Worm (Caenorhabditis elegans) whole organism, L1 larva: ENCODE data around the gene zer-1.

Experiments
- C04F5.9 ChIP-seq: sonication (generic microtip); optimal IDR thresholded peaks from 2 replicates; lab custom pipeline; 2016; ENCODE audit warnings: missing genetic modification characterization, missing compliant biosample characterization
- C34B4.2 ChIP-seq: sonication (generic microtip); optimal IDR thresholded peaks from 2 replicates; lab custom pipeline; 2017; ENCODE audit warnings: mild to moderate bottlenecking, missing genetic modification characterization, missing compliant biosample characterization
- F16B12.6 ChIP-seq: fragments of 150-350 bp; optimal IDR thresholded peaks from 2 replicates; lab custom pipeline; 2014; ENCODE audit warnings: missing biosample characterization, missing genetic modification characterization
- Y116A8C.19 ChIP-seq: sonication (generic microtip); optimal IDR thresholded peaks from 2 replicates; lab custom pipeline; 2016; ENCODE audit warnings: missing compliant biosample characterization, missing genetic modification characterization, borderline replicate concordance
- aha-1 ChIP-seq: fragments of 150-350 bp; optimal IDR thresholded peaks from 2 replicates; lab custom pipeline; 2014; ENCODE audit warnings: missing biosample characterization, missing genetic modification characterization
- alr-1 ChIP-seq: fragments of 200-800 bp; sonication (Bioruptor generic); optimal IDR thresholded peaks from 2 replicates; lab custom pipeline; 2018; ENCODE audit warnings: borderline replicate concordance, mild to moderate bottlenecking, missing genetic modification characterization, missing compliant biosample characterization
- blmp-1 ChIP-seq: fragments of 150-350 bp; optimal IDR thresholded peaks from 2 replicates; lab custom pipeline; 2014; ENCODE audit warnings: missing biosample characterization, missing genetic modification characterization
- ceh-63 ChIP-seq: fragments of 200-800 bp; sonication (Bioruptor generic); optimal IDR thresholded peaks from 2 replicates; lab custom pipeline; 2018; ENCODE audit warnings: mild to moderate bottlenecking, missing genetic modification characterization, missing compliant biosample characterization
- ceh-82 ChIP-seq, 3 experiments: fragments of 150-350 bp in 1 of 3; sonication (generic microtip) in 2 of 3; optimal IDR thresholded peaks; 2 replicates each; lab custom pipeline; 2014 to 2017; ENCODE audit warnings: missing biosample characterization in 3 of 3, missing genetic modification characterization in 3 of 3
- ceh-88 ChIP-seq: fragments of 200-800 bp; sonication (Bioruptor generic); IDR thresholded peaks from 2 replicates; pipeline ENCODE4 v1.3.6; 2022; ENCODE audit warnings: missing genetic modification characterization, missing compliant biosample characterization
- dpl-1 ChIP-seq, 3 experiments: fragments of 150-350 bp in 2 of 3; sonication (generic microtip) in 1 of 3; optimal IDR thresholded peaks; 2 replicates each; lab custom pipeline; 2014 to 2017; ENCODE audit warnings: missing biosample characterization in 3 of 3, missing genetic modification characterization in 3 of 3, missing genetic modification reagents in 3 of 3
- efl-3 ChIP-seq: fragments of 200-800 bp; sonication (Bioruptor generic); optimal IDR thresholded peaks from 2 replicates; lab custom pipeline; 2018; ENCODE audit warnings: mild to moderate bottlenecking, missing genetic modification characterization, missing compliant biosample characterization
- egl-13 ChIP-seq: sonication (generic microtip); optimal IDR thresholded peaks from 2 replicates; lab custom pipeline; 2016; ENCODE audit warnings: missing genotype, missing genetic modification reagents, missing genetic modification characterization, missing compliant biosample characterization
- egl-27 ChIP-seq, 2 experiments: fragments of 150-350 bp in 1 of 2; sonication (generic microtip); optimal IDR thresholded peaks; 3 replicates each; lab custom pipeline; 2017 to 2018; ENCODE audit warnings: missing biosample characterization in 2 of 2, missing genetic modification characterization in 2 of 2, missing genetic modification reagents in 2 of 2
- elt-2 ChIP-seq: sonication (generic microtip); optimal IDR thresholded peaks from 2 replicates; lab custom pipeline; 2016; ENCODE audit warnings: missing genetic modification characterization, mild to moderate bottlenecking, inconsistent platforms, missing compliant biosample characterization, missing genetic modification reagents
- elt-3 ChIP-seq, 6 experiments: fragments of 150-350 bp in 1 of 6; sonication (generic microtip); optimal IDR thresholded peaks; 2 replicates each; lab custom pipeline; 2017 to 2018; ENCODE audit warnings: missing biosample characterization in 6 of 6, missing genetic modification characterization in 6 of 6, inconsistent platforms in 1 of 6
- ets-5 ChIP-seq: fragments of 200-800 bp; sonication (Bioruptor generic); IDR thresholded peaks from 2 replicates; pipeline ENCODE4 v1.3.6; 2022; ENCODE audit warnings: missing genetic modification characterization, missing compliant biosample characterization
- fkh-10 ChIP-seq: sonication (generic microtip); optimal IDR thresholded peaks from 2 replicates; lab custom pipeline; 2017; ENCODE audit warnings: missing biosample characterization, missing genetic modification reagents, missing genetic modification characterization
- grh-1 ChIP-seq: fragments of 200-800 bp; sonication (Bioruptor generic); IDR thresholded peaks from 2 replicates; pipeline ENCODE4 v1.3.6; 2022; ENCODE audit warnings: missing genetic modification reagents, missing genetic modification characterization, missing compliant biosample characterization
- hpl-2 ChIP-seq: fragments of 150-350 bp; optimal IDR thresholded peaks from 2 replicates; lab custom pipeline; 2014; ENCODE audit warnings: missing biosample characterization, missing genetic modification reagents, missing genetic modification characterization
- isw-1 ChIP-seq: fragments of 200-800 bp; sonication (Bioruptor generic); IDR thresholded peaks from 2 replicates; pipeline ENCODE4 v1.3.6; 2022; ENCODE audit warnings: missing genetic modification characterization, missing compliant biosample characterization
- jun-1 ChIP-seq: fragments of 150-350 bp; optimal IDR thresholded peaks from 2 replicates; lab custom pipeline; 2014; ENCODE audit warnings: missing biosample characterization, missing genetic modification reagents, missing genetic modification characterization
- lin-14 ChIP-seq: fragments of 200-800 bp; sonication (Bioruptor generic); optimal IDR thresholded peaks from 2 replicates; lab custom pipeline; 2018; ENCODE audit warnings: mild to moderate bottlenecking, missing genetic modification characterization, moderate library complexity, missing compliant biosample characterization
- lin-35 ChIP-seq, 2 experiments: fragments of 150-350 bp; optimal IDR thresholded peaks; 2 replicates each; lab custom pipeline; 2014; ENCODE audit warnings: missing biosample characterization in 2 of 2, missing genetic modification characterization in 2 of 2, missing genetic modification reagents in 2 of 2
- lir-3 ChIP-seq: sonication (generic microtip); optimal IDR thresholded peaks from 2 replicates; lab custom pipeline; 2016; ENCODE audit warnings: mild to moderate bottlenecking, missing genetic modification characterization, moderate library complexity, missing compliant biosample characterization; ENCODE audit not compliant: poor library complexity
- lsy-2 ChIP-seq, 2 experiments: fragments of 150-350 bp; optimal IDR thresholded peaks; 2 replicates each; lab custom pipeline; 2014; ENCODE audit warnings: missing biosample characterization in 2 of 2, missing genetic modification characterization in 2 of 2
- mab-9 ChIP-seq: fragments of 200-800 bp; sonication (Bioruptor generic); IDR thresholded peaks from 2 replicates; pipeline ENCODE4 v1.3.6; 2022; ENCODE audit warnings: missing genetic modification reagents, missing genetic modification characterization, missing compliant biosample characterization
- mef-2 ChIP-seq: fragments of 150-350 bp; optimal IDR thresholded peaks from 2 replicates; lab custom pipeline; 2014; ENCODE audit warnings: missing biosample characterization, missing genetic modification characterization
- mep-1 ChIP-seq: fragments of 150-350 bp; optimal IDR thresholded peaks from 2 replicates; lab custom pipeline; 2014; ENCODE audit warnings: missing biosample characterization, missing genetic modification characterization
- nhr-12 ChIP-seq: sonication (generic microtip); optimal IDR thresholded peaks from 2 replicates; lab custom pipeline; 2017; ENCODE audit warnings: missing biosample characterization, missing genetic modification characterization
- nhr-237 ChIP-seq: fragments of 150-350 bp; optimal IDR thresholded peaks from 2 replicates; lab custom pipeline; 2014; ENCODE audit warnings: missing biosample characterization, missing genetic modification characterization
- nhr-28 ChIP-seq: fragments of 150-350 bp; optimal IDR thresholded peaks from 2 replicates; lab custom pipeline; 2014; ENCODE audit warnings: missing biosample characterization, missing genetic modification characterization
- nhr-76 ChIP-seq: sonication (generic microtip); optimal IDR thresholded peaks from 2 replicates; lab custom pipeline; 2017; ENCODE audit warnings: missing biosample characterization, missing genetic modification characterization
- nhr-84 ChIP-seq: sonication (generic microtip); optimal IDR thresholded peaks from 2 replicates; lab custom pipeline; 2017; ENCODE audit warnings: missing biosample characterization, missing genetic modification characterization
- nhr-85 ChIP-seq: sonication (generic microtip); peaks from one replicate; lab custom pipeline; 2016; ENCODE audit warnings: missing genetic modification characterization, inconsistent platforms, missing compliant biosample characterization
- nhr-90 ChIP-seq: sonication (generic microtip); optimal IDR thresholded peaks from 2 replicates; lab custom pipeline; 2016; ENCODE audit warnings: mild to moderate bottlenecking, missing genetic modification characterization, missing compliant biosample characterization; ENCODE audit not compliant: poor library complexity
- pag-3 ChIP-seq: sonication (generic microtip); optimal IDR thresholded peaks from 2 replicates; lab custom pipeline; 2017; ENCODE audit warnings: missing genetic modification characterization, mild to moderate bottlenecking, missing compliant biosample characterization, antibody characterized with exemption, borderline replicate concordance; ENCODE audit not compliant: insufficient read depth
- pqm-1 ChIP-seq: sonication (generic microtip); optimal IDR thresholded peaks from 3 replicates; lab custom pipeline; 2017; ENCODE audit warnings: missing biosample characterization, missing genetic modification characterization
- rnt-1 ChIP-seq: sonication (generic microtip); optimal IDR thresholded peaks from 2 replicates; lab custom pipeline; 2016; ENCODE audit warnings: mild to moderate bottlenecking, missing genetic modification characterization, moderate library complexity, missing compliant biosample characterization
- snpc-4 ChIP-seq: fragments of 150-350 bp; optimal IDR thresholded peaks from 2 replicates; lab custom pipeline; 2014; ENCODE audit warnings: missing biosample characterization, missing genetic modification characterization
- snu-23 ChIP-seq: sonication (generic microtip); optimal IDR thresholded peaks from 2 replicates; lab custom pipeline; 2016; ENCODE audit warnings: missing genetic modification characterization, missing compliant biosample characterization
- sox-4 ChIP-seq: sonication (generic microtip); optimal IDR thresholded peaks from 2 replicates; lab custom pipeline; 2016; ENCODE audit warnings: missing genetic modification characterization, missing compliant biosample characterization
- sup-37 ChIP-seq: fragments of 200-800 bp; sonication (Bioruptor generic); optimal IDR thresholded peaks from 2 replicates; lab custom pipeline; 2018; ENCODE audit warnings: mild to moderate bottlenecking, missing genetic modification characterization, missing compliant biosample characterization
- swsn-7 ChIP-seq: sonication (generic microtip); optimal IDR thresholded peaks from 2 replicates; lab custom pipeline; 2016; ENCODE audit warnings: missing genetic modification characterization, missing compliant biosample characterization
- tbx-2 ChIP-seq: sonication (generic microtip); optimal IDR thresholded peaks from 2 replicates; lab custom pipeline; 2016; ENCODE audit warnings: missing genetic modification characterization, missing compliant biosample characterization
- unc-130 ChIP-seq: fragments of 150-350 bp; optimal IDR thresholded peaks from 2 replicates; lab custom pipeline; 2017; ENCODE audit warnings: missing biosample characterization, missing genetic modification characterization, inconsistent platforms
- unc-30 ChIP-seq: sonication (generic microtip); optimal IDR thresholded peaks from 2 replicates; lab custom pipeline; 2017; ENCODE audit warnings: missing biosample characterization, missing genetic modification characterization
- unc-62 ChIP-seq: fragments of 150-350 bp; optimal IDR thresholded peaks from 2 replicates; lab custom pipeline; 2014; ENCODE audit warnings: missing biosample characterization, missing genetic modification reagents, missing genetic modification characterization
- unc-98 ChIP-seq: fragments of 200-800 bp; sonication (Bioruptor generic); IDR thresholded peaks from 2 replicates; pipeline ENCODE4 v1.3.6; 2022; ENCODE audit warnings: missing genetic modification characterization, missing compliant biosample characterization
- vab-15 ChIP-seq: sonication (generic microtip); optimal IDR thresholded peaks from 2 replicates; lab custom pipeline; 2017; ENCODE audit warnings: missing genotype, mild to moderate bottlenecking, missing genetic modification characterization, missing compliant biosample characterization
- zip-4 ChIP-seq: fragments of 200-800 bp; sonication (Bioruptor generic); optimal IDR thresholded peaks from 2 replicates; lab custom pipeline; 2018; ENCODE audit warnings: mild to moderate bottlenecking, missing genetic modification characterization, moderate library complexity, missing compliant biosample characterization
- ztf-4 ChIP-seq: fragments of 150-350 bp; optimal IDR thresholded peaks from 2 replicates; lab custom pipeline; 2014; ENCODE audit warnings: missing biosample characterization, missing genetic modification characterization

The zer-1 gene

DNA sequence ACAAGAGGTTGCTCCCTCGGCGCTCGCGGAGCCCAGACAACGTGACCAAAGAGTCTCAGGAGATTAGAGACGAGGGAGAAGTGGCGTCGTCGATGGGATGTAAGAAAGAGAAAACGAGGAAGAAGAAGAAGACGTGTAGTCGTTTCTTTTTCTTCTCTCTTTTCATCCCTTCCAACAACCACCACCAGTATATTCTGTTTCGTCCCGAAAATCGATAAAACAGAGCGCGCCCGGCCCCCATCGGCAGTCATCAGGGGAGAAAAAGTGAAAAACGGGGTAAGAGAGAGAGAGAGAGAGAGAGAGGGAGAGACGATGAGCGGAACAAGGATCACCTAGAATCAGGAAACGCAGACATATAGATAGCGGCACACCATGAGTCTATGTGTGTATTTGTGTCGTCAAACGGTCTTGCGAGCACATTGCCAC is 1.3 kb upstream of the zer-1 start (continued):
- TF ChIP-seq fkh-10: peak; percentile 90
- TF ChIP-seq Y116A8C.19 (tag; lab: Kevin White, UChicago): no peak
- no peak for TF ChIP-seq nhr-76 (tag; lab: Kevin White, UChicago)
- TF ChIP-seq dpl-1 (GFP tag; optimal IDR thresholded peaks at IDR 0.05; lab: Kevin White, UChicago): peak; percentile 11 to 45 (median 18)
- TF ChIP-seq vab-15 (tag; lab: Kevin White, UChicago): no peak
- peak; percentile 79 for TF ChIP-seq egl-13 (tag; lab: Kevin White, UChicago)
- no peak for TF ChIP-seq nhr-28
- TF ChIP-seq mep-1 (tag; lab: Kevin White, UChicago): peak; percentile 59
- TF ChIP-seq rnt-1 (tag; lab: Kevin White, UChicago): peak; percentile 75
- TF ChIP-seq swsn-7: peak; percentile 86
- TF ChIP-seq ceh-88: no peak; the same call in 1 of the 2 replicates
- TF ChIP-seq isw-1 (GFP tag; lab: Robert Waterston, UW): peak; percentile 58
- TF ChIP-seq unc-62: no peak
- peak; percentile 47 for TF ChIP-seq nhr-90 (tag; lab: Kevin White, UChicago)
- TF ChIP-seq unc-98 (GFP tag; lab: Robert Waterston, UW): no peak
- TF ChIP-seq alr-1 (tag; lab: Kevin White, UChicago): no peak
- peak; percentile 2 for TF ChIP-seq ceh-63 (GFP tag; lab: Kevin White, UChicago)
- TF ChIP-seq C34B4.2 (tag; lab: Kevin White, UChicago): no peak
- no peak for TF ChIP-seq ztf-4 (tag; lab: Kevin White, UChicago)
- no peak for TF ChIP-seq pag-3 (tag; lab: Kevin White, UChicago)
- no peak for TF ChIP-seq unc-30 (tag; lab: Kevin White, UChicago)
- TF ChIP-seq hpl-2 (GFP tag; lab: Kevin White, UChicago): no peak
- TF ChIP-seq efl-3 (GFP tag; lab: Kevin White, UChicago): no peak
- peak; percentile 49 to 50 for TF ChIP-seq lin-35 (GFP tag; optimal IDR thresholded peaks at IDR 0.05; lab: Kevin White, UChicago)
- TF ChIP-seq lir-3 (tag; lab: Kevin White, UChicago): peak; percentile 40
- peak; percentile 62 to 76 for TF ChIP-seq lsy-2 (tag; optimal IDR thresholded peaks at IDR 0.05; lab: Kevin White, UChicago)
- TF ChIP-seq sup-37 (GFP tag; lab: Kevin White, UChicago): no peak
- no peak for TF ChIP-seq pqm-1
- TF ChIP-seq sox-4 (tag; lab: Kevin White, UChicago): peak; percentile 49
- no peak for TF ChIP-seq mef-2 (tag; lab: Kevin White, UChicago)
- TF ChIP-seq elt-2 (tag; lab: Kevin White, UChicago): no peak
- no peak for TF ChIP-seq nhr-12
- TF ChIP-seq nhr-84 (tag; lab: Kevin White, UChicago): no peak
- peak; percentile 85 for TF ChIP-seq snu-23 (GFP tag; lab: Kevin White, UChicago)
- TF ChIP-seq lin-14: peak; percentile 96
- peak; percentile 77 for TF ChIP-seq tbx-2 (tag; lab: Kevin White, UChicago)
- TF ChIP-seq elt-3 (tag; optimal IDR thresholded peaks at IDR 0.05; lab: Kevin White, UChicago): peak in 2 of 6 experiments; percentile 14 to 52
- no peak for TF ChIP-seq ets-5 (GFP tag; lab: Robert Waterston, UW)
- no peak for TF ChIP-seq C04F5.9 (tag; lab: Kevin White, UChicago)
- TF ChIP-seq ceh-82 (tag; optimal IDR thresholded peaks at IDR 0.05; lab: Kevin White, UChicago): peak; percentile 38 to 65 (median 62)
- TF ChIP-seq snpc-4 (tag; lab: Kevin White, UChicago): no peak
- TF ChIP-seq jun-1 (tag; lab: Kevin White, UChicago): peak; percentile 77
- peak; percentile 84 for TF ChIP-seq nhr-85 (tag; lab: Kevin White, UChicago)
- TF ChIP-seq F16B12.6 (tag; lab: Kevin White, UChicago): peak; percentile 4
- peak; percentile 97 for TF ChIP-seq blmp-1 (tag; lab: Kevin White, UChicago)
- no peak for TF ChIP-seq aha-1 (tag; lab: Kevin White, UChicago)
- TF ChIP-seq zip-4 (GFP tag; lab: Kevin White, UChicago): no peak
- TF ChIP-seq grh-1: no peak
- TF ChIP-seq unc-130 (tag; lab: Kevin White, UChicago): no peak
- no peak for TF ChIP-seq egl-27 (tag; optimal IDR thresholded peaks at IDR 0.05; lab: Kevin White, UChicago)
- no peak for TF ChIP-seq nhr-237 (tag; lab: Kevin White, UChicago)
- TF ChIP-seq mab-9 (GFP tag; lab: Robert Waterston, UW): peak; percentile 48; the same call in 1 of the 2 replicates
